Fruit fly (Drosophila melanogaster) whole organism, embryonic: ENCODE data around the gene Ube3a.

Source experiments
- Atf6 ChIP-seq: fragments of 200-800 bp; sonication (Bioruptor generic); IDR thresholded peaks from 2 replicates; pipeline ENCODE4 v1.3.6; 2022; ENCODE audit warnings: missing biosample characterization, missing genetic modification characterization
- C15 ChIP-seq: fragments of 200-800 bp; sonication (Bioruptor generic); IDR thresholded peaks from 3 replicates; pipeline ENCODE4 v1.3.6; 2022; ENCODE audit warnings: missing biosample characterization, missing genetic modification characterization
- CG10274 ChIP-seq: fragments of 200-800 bp; sonication (Bioruptor generic); optimal IDR thresholded peaks from 3 replicates; lab custom pipeline; 2017; ENCODE audit warnings: missing biosample characterization, mild to moderate bottlenecking, missing genetic modification characterization
- CG11085 ChIP-seq: fragments of 200-800 bp; sonication (Bioruptor generic); IDR thresholded peaks from 2 replicates; pipeline ENCODE4 v1.3.6; 2022; ENCODE audit warnings: missing biosample characterization, missing genetic modification characterization
- CG12104 ChIP-seq: fragments of 200-800 bp; sonication (Bioruptor generic); optimal IDR thresholded peaks from 3 replicates; lab custom pipeline; 2016; ENCODE audit warnings: missing biosample characterization, missing genetic modification characterization
- CG12236 ChIP-seq: fragments of 200-800 bp; sonication (Bioruptor generic); optimal IDR thresholded peaks from 2 replicates; lab custom pipeline; 2016; ENCODE audit warnings: missing biosample characterization, missing genetic modification characterization
- CG13123 ChIP-seq: fragments of 200-800 bp; sonication (Bioruptor generic); optimal IDR thresholded peaks from 2 replicates; lab custom pipeline; 2016; ENCODE audit warnings: missing biosample characterization, missing genetic modification characterization
- CG15269 ChIP-seq: fragments of 200-800 bp; sonication (Bioruptor generic); optimal IDR thresholded peaks from 2 replicates; lab custom pipeline; 2018; ENCODE audit warnings: missing biosample characterization, mild to moderate bottlenecking, missing genetic modification characterization, moderate library complexity
- CG15601 ChIP-seq: fragments of 200-800 bp; sonication (Bioruptor generic); optimal IDR thresholded peaks from 3 replicates; lab custom pipeline; 2019; ENCODE audit warnings: missing biosample characterization, mild to moderate bottlenecking, missing genetic modification characterization, moderate library complexity
- CG17385 ChIP-seq: fragments of 200-800 bp; sonication (Bioruptor generic); optimal IDR thresholded peaks from 3 replicates; lab custom pipeline; 2018; ENCODE audit warnings: missing biosample characterization, mild to moderate bottlenecking, missing genetic modification characterization
- CG32772 ChIP-seq: fragments of 200-800 bp; sonication (Bioruptor generic); IDR thresholded peaks from 2 replicates; pipeline ENCODE4 v1.3.6; 2022; ENCODE audit warnings: missing biosample characterization, missing genetic modification characterization
- CG33557 ChIP-seq: fragments of 200-800 bp; sonication (Bioruptor generic); optimal IDR thresholded peaks from 2 replicates; lab custom pipeline; 2019; ENCODE audit warnings: missing biosample characterization, mild to moderate bottlenecking, missing genetic modification characterization, moderate library complexity
- CG4424 ChIP-seq: fragments of 200-800 bp; sonication (Bioruptor generic); optimal IDR thresholded peaks from 3 replicates; lab custom pipeline; 2016; ENCODE audit warnings: missing biosample characterization, missing genetic modification characterization
- CG6272 ChIP-seq: fragments of 200-800 bp; sonication (Bioruptor generic); IDR thresholded peaks from 2 replicates; pipeline ENCODE4 v1.3.6; 2022; ENCODE audit warnings: missing biosample characterization, missing genetic modification characterization
- CG7271 ChIP-seq: fragments of 200-800 bp; sonication (Bioruptor generic); optimal IDR thresholded peaks from 2 replicates; lab custom pipeline; 2018; ENCODE audit warnings: missing biosample characterization, mild to moderate bottlenecking, missing genetic modification characterization, moderate library complexity
- CG7786 ChIP-seq: fragments of 200-800 bp; sonication (Bioruptor generic); optimal IDR thresholded peaks from 2 replicates; lab custom pipeline; 2016; ENCODE audit warnings: missing biosample characterization, missing genetic modification characterization
- CG7839 ChIP-seq: fragments of 200-800 bp; sonication (Bioruptor generic); optimal IDR thresholded peaks from 3 replicates; lab custom pipeline; 2018; ENCODE audit warnings: missing biosample characterization, mild to moderate bottlenecking, missing genetic modification characterization, moderate library complexity
- CG8478 ChIP-seq: fragments of >200 bp; optimal IDR thresholded peaks from 2 replicates; lab custom pipeline; 2018
- CG9609 ChIP-seq: fragments of 200-800 bp; sonication (Bioruptor generic); optimal IDR thresholded peaks from 3 replicates; lab custom pipeline; 2016; ENCODE audit warnings: missing biosample characterization, missing genetic modification characterization
- CG9727 ChIP-seq: fragments of 200-800 bp; sonication (Bioruptor generic); optimal IDR thresholded peaks from 3 replicates; lab custom pipeline; 2017; ENCODE audit warnings: missing biosample characterization, mild to moderate bottlenecking, missing genetic modification characterization
- CG9797 ChIP-seq: fragments of 200-800 bp; sonication (Bioruptor generic); optimal IDR thresholded peaks from 3 replicates; lab custom pipeline; 2018; ENCODE audit warnings: missing biosample characterization, mild to moderate bottlenecking, missing genetic modification characterization
- CTCF ChIP-seq: fragments of 200-800 bp; sonication (Bioruptor generic); optimal IDR thresholded peaks from 2 replicates; lab custom pipeline; 2017; ENCODE audit warnings: missing biosample characterization, mild to moderate bottlenecking, missing genetic modification characterization, moderate library complexity
- CoRest ChIP-seq: fragments of 200-800 bp; sonication (Bioruptor generic); optimal IDR thresholded peaks from 3 replicates; lab custom pipeline; 2018; ENCODE audit warnings: missing biosample characterization, mild to moderate bottlenecking, missing genetic modification characterization, moderate library complexity
- D ChIP-seq, 2 experiments: fragments of 200-800 bp in 1 of 2; fragments of >200 bp in 1 of 2; sonication (Bioruptor generic) in 1 of 2; optimal IDR thresholded peaks; 2 replicates in 1 of 2; 3 replicates in 1 of 2; lab custom pipeline; 2017; ENCODE audit warnings: mild to moderate bottlenecking in 1 of 2, missing biosample characterization in 1 of 2, missing genetic modification characterization in 1 of 2, missing genetic modification reagents in 1 of 2
- Dll ChIP-seq: fragments of 200-800 bp; sonication (Bioruptor generic); IDR thresholded peaks from 4 replicates; pipeline ENCODE4 v1.3.6; 2022; ENCODE audit warnings: missing biosample characterization, missing genetic modification characterization; ENCODE audit not compliant: partially characterized antibody
- Doc2 ChIP-seq: fragments of 200-800 bp; sonication (Bioruptor generic); IDR thresholded peaks from 2 replicates; pipeline ENCODE4 v1.3.6; 2022; ENCODE audit warnings: missing biosample characterization, missing genetic modification characterization
- Dp ChIP-seq: fragments of 200-800 bp; sonication (Bioruptor generic); optimal IDR thresholded peaks from 2 replicates; lab custom pipeline; 2018; ENCODE audit warnings: missing biosample characterization, mild to moderate bottlenecking, missing genetic modification characterization, moderate library complexity
- Eip74EF ChIP-seq, 2 experiments: fragments of 200-800 bp in 1 of 2; fragments of >200 bp in 1 of 2; sonication (Bioruptor generic) in 1 of 2; optimal IDR thresholded peaks; 2 replicates each; lab custom pipeline; 2017 to 2019; ENCODE audit warnings: missing biosample characterization in 2 of 2, missing genetic modification characterization in 2 of 2, mild to moderate bottlenecking in 1 of 2, moderate library complexity in 1 of 2
- HLHmδ ChIP-seq: fragments of 200-800 bp; sonication (Bioruptor generic); optimal IDR thresholded peaks from 2 replicates; lab custom pipeline; 2018; ENCODE audit warnings: missing biosample characterization, mild to moderate bottlenecking, missing genetic modification characterization, moderate library complexity
- Lim3 ChIP-seq: fragments of 200-800 bp; sonication (Bioruptor generic); IDR thresholded peaks from 2 replicates; pipeline ENCODE4 v1.3.6; 2022; ENCODE audit warnings: missing biosample characterization, missing genetic modification characterization
- Rfx ChIP-seq: fragments of 200-800 bp; sonication (Bioruptor generic); IDR thresholded peaks from 2 replicates; pipeline ENCODE4 v1.3.6; 2022; ENCODE audit warnings: missing biosample characterization, missing genetic modification characterization
- Rx ChIP-seq: fragments of 200-800 bp; sonication (Bioruptor generic); IDR thresholded peaks from 2 replicates; pipeline ENCODE4 v1.3.6; 2022; ENCODE audit warnings: missing biosample characterization, missing genetic modification characterization
- TFAM ChIP-seq: fragments of 200-800 bp; sonication (Bioruptor generic); optimal IDR thresholded peaks from 2 replicates; lab custom pipeline; 2017; ENCODE audit warnings: missing biosample characterization, missing genetic modification characterization, inconsistent platforms
- al ChIP-seq: fragments of 200-800 bp; sonication (Bioruptor generic); IDR thresholded peaks from 2 replicates; pipeline ENCODE4 v1.3.6; 2022; ENCODE audit warnings: missing biosample characterization, missing genetic modification characterization
- bsh ChIP-seq, 2 experiments: fragments of 200-800 bp; sonication (Bioruptor generic); optimal IDR thresholded peaks; 2 replicates each; lab custom pipeline; 2017 to 2018; ENCODE audit warnings: mild to moderate bottlenecking in 2 of 2, missing biosample characterization in 2 of 2, missing genetic modification characterization in 2 of 2, moderate library complexity in 1 of 2
- chm ChIP-seq: fragments of 200-800 bp; sonication (Bioruptor generic); IDR thresholded peaks from 2 replicates; pipeline ENCODE4 v1.3.6; 2022; ENCODE audit warnings: missing biosample characterization, missing genetic modification characterization
- dm ChIP-seq: fragments of 200-800 bp; sonication (Bioruptor generic); optimal IDR thresholded peaks from 3 replicates; lab custom pipeline; 2016; ENCODE audit warnings: missing biosample characterization, missing genetic modification characterization
- dpn ChIP-seq, 2 experiments: fragments of 200-800 bp; sonication (Bioruptor generic); optimal IDR thresholded peaks; 3 replicates each; lab custom pipeline; 2016; ENCODE audit warnings: missing biosample characterization in 2 of 2, missing genetic modification characterization in 2 of 2
- dysf ChIP-seq: fragments of 200-800 bp; sonication (Bioruptor generic); IDR thresholded peaks from 3 replicates; pipeline ENCODE4 v1.3.6; 2022; ENCODE audit warnings: missing biosample characterization, missing genetic modification characterization
- en ChIP-seq: fragments of 200-800 bp; sonication (Bioruptor generic); optimal IDR thresholded peaks from 2 replicates; lab custom pipeline; 2016; ENCODE audit warnings: missing biosample characterization, missing genetic modification characterization
- hth ChIP-seq: fragments of >200 bp; optimal IDR thresholded peaks from 2 replicates; lab custom pipeline; 2017; ENCODE audit warnings: inconsistent platforms
- ind ChIP-seq: fragments of 200-800 bp; sonication (Bioruptor generic); optimal IDR thresholded peaks from 3 replicates; lab custom pipeline; 2016; ENCODE audit warnings: missing biosample characterization, missing genetic modification characterization
- insv ChIP-seq, 2 experiments: fragments of 200-800 bp; sonication (Bioruptor generic); optimal IDR thresholded peaks; 3 replicates each; lab custom pipeline; 2016 to 2018; ENCODE audit warnings: missing biosample characterization in 2 of 2, missing genetic modification characterization in 2 of 2
- lbe ChIP-seq: fragments of 200-800 bp; sonication (Bioruptor generic); optimal IDR thresholded peaks from 2 replicates; lab custom pipeline; 2016; ENCODE audit warnings: missing biosample characterization, mild to moderate bottlenecking, missing genetic modification characterization
- phol ChIP-seq: fragments of 200-800 bp; sonication (Bioruptor generic); optimal IDR thresholded peaks from 3 replicates; lab custom pipeline; 2018; ENCODE audit warnings: missing biosample characterization, mild to moderate bottlenecking, missing genetic modification characterization, moderate library complexity
- ranshi ChIP-seq: fragments of 200-800 bp; sonication (Bioruptor generic); IDR thresholded peaks from 2 replicates; pipeline ENCODE4 v1.3.6; 2022; ENCODE audit warnings: missing biosample characterization, missing genetic modification characterization
- salm ChIP-seq: fragments of 200-800 bp; sonication (Bioruptor generic); optimal IDR thresholded peaks from 2 replicates; lab custom pipeline; 2018; ENCODE audit warnings: missing biosample characterization, mild to moderate bottlenecking, missing genetic modification characterization
- sens-2 ChIP-seq: fragments of 200-800 bp; sonication (Bioruptor generic); IDR thresholded peaks from 2 replicates; pipeline ENCODE4 v1.3.6; 2022; ENCODE audit warnings: missing biosample characterization, missing genetic modification characterization
- sima ChIP-seq: fragments of 200-800 bp; sonication (Bioruptor generic); optimal IDR thresholded peaks from 2 replicates; lab custom pipeline; 2016; ENCODE audit warnings: missing biosample characterization, missing genetic modification characterization
- slbo ChIP-seq: fragments of 200-800 bp; sonication (Bioruptor generic); IDR thresholded peaks from 2 replicates; pipeline ENCODE4 v1.3.6; 2022; ENCODE audit warnings: missing biosample characterization, missing genetic modification characterization
- sna ChIP-seq: fragments of 200-800 bp; sonication (Bioruptor generic); IDR thresholded peaks from 2 replicates; pipeline ENCODE4 v1.3.6; 2022; ENCODE audit warnings: missing biosample characterization, missing genetic modification characterization; ENCODE audit not compliant: partially characterized antibody
- sug ChIP-seq: fragments of 200-800 bp; optimal IDR thresholded peaks from 2 replicates; lab custom pipeline; 2019; ENCODE audit warnings: missing biosample characterization, mild to moderate bottlenecking, missing genetic modification characterization, moderate library complexity
- unpg ChIP-seq: fragments of 200-800 bp; sonication (Bioruptor generic); optimal IDR thresholded peaks from 3 replicates; lab custom pipeline; 2018; ENCODE audit warnings: missing biosample characterization, mild to moderate bottlenecking, missing genetic modification characterization, moderate library complexity

Gene Ube3a

DNA sequence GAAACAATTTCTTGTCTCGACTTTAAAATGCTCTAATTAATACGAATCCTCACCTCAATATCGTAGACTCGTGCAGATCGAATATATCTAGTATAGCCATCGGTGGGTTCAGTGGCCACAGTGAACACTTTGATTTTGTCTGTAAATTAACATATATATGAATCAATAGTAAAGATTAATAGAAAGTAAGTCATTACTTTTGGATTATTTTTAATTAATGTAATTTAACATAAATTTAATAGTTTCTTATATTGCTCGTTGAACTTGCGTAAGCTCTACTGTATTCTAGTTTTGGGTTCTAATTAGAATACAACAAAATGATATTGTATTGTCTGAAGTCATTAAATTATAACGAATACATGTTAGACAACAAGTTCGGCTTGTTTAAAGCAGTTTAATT lies 5.5 kb downstream of the Ube3a start (continued):
- TF ChIP-seq CG7839 (tag; lab: Kevin White, UChicago) (peak; percentile 25), CG6272 (GFP tag; lab: Robert Waterston, UW) (no peak), slbo (GFP tag; lab: Robert Waterston, UW) (peak; percentile 67), Rfx (GFP tag; lab: Robert Waterston, UW) (peak; percentile 68), TFAM (GFP tag; lab: Kevin White, UChicago) (no peak), bsh (GFP tag; optimal IDR thresholded peaks at IDR 0.05; lab: Kevin White, UChicago) (peak in 1 of 2 experiments; percentile 30), Eip74EF (GFP tag; optimal IDR thresholded peaks at IDR 0.05; lab: Kevin White, UChicago) (no peak), CG9797 (GFP tag; lab: Kevin White, UChicago) (no peak), dm (GFP tag; lab: Kevin White, UChicago) (no peak), CG4424 (no peak), CG10274 (GFP tag; lab: Kevin White, UChicago) (no peak), CG8478 (lab: Kevin White, UChicago) (no peak), CG15601 (no peak), Lim3 (no peak), ranshi (GFP tag; lab: Robert Waterston, UW) (no peak), unpg (peak; percentile 28), CoRest (tag; lab: Kevin White, UChicago) (peak; percentile 20), Doc2 (GFP tag; lab: Robert Waterston, UW) (no peak), CG9727 (GFP tag; lab: Kevin White, UChicago) (no peak), chm (GFP tag; lab: Robert Waterston, UW) (no peak), Rx (GFP tag; lab: Robert Waterston, UW) (no peak), dysf (GFP tag; lab: Robert Waterston, UW) (peak; percentile 32; the same call in 1 of the 3 replicates), CG11085 (GFP tag; lab: Robert Waterston, UW) (no peak), dpn (GFP tag; optimal IDR thresholded peaks at IDR 0.05; lab: Kevin White, UChicago) (no peak), Atf6 (GFP tag; lab: Robert Waterston, UW) (no peak), CG12104 (GFP tag; lab: Kevin White, UChicago) (no peak), sima (no peak), Dp (GFP tag; lab: Kevin White, UChicago) (no peak), CG13123 (GFP tag; lab: Kevin White, UChicago) (no peak), al (GFP tag; lab: Robert Waterston, UW) (no peak), en (GFP tag; lab: Kevin White, UChicago) (no peak), CG33557 (GFP tag; lab: Kevin White, UChicago) (no peak), CG17385 (peak; percentile 33), CG12236 (no peak), sens-2 (no peak), phol (tag; lab: Kevin White, UChicago) (no peak), CG9609 (GFP tag; lab: Kevin White, UChicago) (no peak), salm (tag; lab: Kevin White, UChicago) (no peak), lbe (no peak), insv (GFP tag; optimal IDR thresholded peaks at IDR 0.05; lab: Kevin White, UChicago) (no peak), C15 (GFP tag; lab: Robert Waterston, UW) (no peak), CG7786 (GFP tag; lab: Kevin White, UChicago) (no peak), D (optimal IDR thresholded peaks at IDR 0.05; lab: Kevin White, UChicago) (no peak), D (GFP tag; optimal IDR thresholded peaks at IDR 0.05; lab: Kevin White, UChicago) (no peak), sug (tag; lab: Kevin White, UChicago) (no peak), sna (GFP tag; lab: Robert Waterston, UW) (no peak), CG32772 (GFP tag; lab: Robert Waterston, UW) (peak; percentile 17; the same call in 1 of the 2 replicates), CG7271 (tag; lab: Kevin White, UChicago) (peak; percentile 19), ind (no peak), hth (lab: Kevin White, UChicago) (no peak), HLHmδ (GFP tag; lab: Kevin White, UChicago) (no peak), CTCF (no peak), CG15269 (tag; lab: Kevin White, UChicago) (no peak), Dll (GFP tag; lab: Robert Waterston, UW) (no peak)
